Fruit fly (Drosophila melanogaster) whole organism, adult: ENCODE data around the gene kirre.

Source experiments
- CG11617 ChIP-seq: fragments of 200-800 bp; sonication (Bioruptor generic); optimal IDR thresholded peaks from 2 replicates; lab custom pipeline; 2017; ENCODE audit warnings: mild to moderate bottlenecking, missing biosample characterization, missing genetic modification reagents, missing genetic modification characterization
- CG12768 ChIP-seq: fragments of 200-800 bp; sonication (Bioruptor generic); optimal IDR thresholded peaks from 2 replicates; lab custom pipeline; 2017; ENCODE audit warnings: missing biosample characterization, missing genetic modification characterization, mild to moderate bottlenecking, moderate library complexity, missing genetic modification reagents
- CG14711 ChIP-seq: fragments of 200-800 bp; sonication (Bioruptor generic); optimal IDR thresholded peaks from 2 replicates; lab custom pipeline; 2018; ENCODE audit warnings: missing biosample characterization, mild to moderate bottlenecking, missing genetic modification characterization, moderate library complexity
- CG1620 ChIP-seq: fragments of 200-800 bp; sonication (Bioruptor generic); optimal IDR thresholded peaks from 2 replicates; lab custom pipeline; 2016; ENCODE audit warnings: missing biosample characterization, missing genetic modification characterization
- CG33017 ChIP-seq: fragments of 200-800 bp; sonication (Bioruptor generic); optimal IDR thresholded peaks from 2 replicates; lab custom pipeline; 2018; ENCODE audit warnings: missing biosample characterization, mild to moderate bottlenecking, missing genetic modification characterization, moderate library complexity
- CG5204 ChIP-seq: fragments of 200-800 bp; sonication (Bioruptor generic); optimal IDR thresholded peaks from 2 replicates; lab custom pipeline; 2016; ENCODE audit warnings: missing biosample characterization, missing genetic modification characterization
- CG7045 ChIP-seq: fragments of 200-800 bp; sonication (Bioruptor generic); optimal IDR thresholded peaks from 2 replicates; lab custom pipeline; 2017; ENCODE audit warnings: missing biosample characterization, mild to moderate bottlenecking, missing genetic modification characterization
- CG7101 ChIP-seq: fragments of 200-800 bp; sonication (Bioruptor generic); optimal IDR thresholded peaks from 2 replicates; lab custom pipeline; 2018; ENCODE audit warnings: missing biosample characterization, mild to moderate bottlenecking, missing genetic modification characterization, moderate library complexity
- Clk ChIP-seq: fragments of 200-800 bp; sonication (Bioruptor generic); optimal IDR thresholded peaks from 2 replicates; lab custom pipeline; 2017; ENCODE audit warnings: missing biosample characterization, missing genetic modification characterization
- Crg-1 ChIP-seq: fragments of 200-800 bp; sonication (Bioruptor generic); optimal IDR thresholded peaks from 2 replicates; lab custom pipeline; 2016; ENCODE audit warnings: missing biosample characterization, missing genetic modification characterization
- Hr96 ChIP-seq: fragments of 200-800 bp; sonication (Bioruptor generic); optimal IDR thresholded peaks from 2 replicates; lab custom pipeline; 2016; ENCODE audit warnings: missing biosample characterization, missing genetic modification characterization
- Mnt ChIP-seq: fragments of 200-800 bp; sonication (Bioruptor generic); optimal IDR thresholded peaks from 2 replicates; lab custom pipeline; 2016; ENCODE audit warnings: missing biosample characterization, mild to moderate bottlenecking, missing genetic modification characterization
- bab1 ChIP-seq: fragments of 200-800 bp; sonication (Bioruptor generic); optimal IDR thresholded peaks from 3 replicates; lab custom pipeline; 2019; ENCODE audit warnings: missing biosample characterization, mild to moderate bottlenecking, missing genetic modification characterization, moderate library complexity
- cic ChIP-seq: fragments of 200-800 bp; sonication (Bioruptor generic); optimal IDR thresholded peaks from 2 replicates; lab custom pipeline; 2017; ENCODE audit warnings: missing biosample characterization, mild to moderate bottlenecking, missing genetic modification characterization, moderate library complexity
- cnc ChIP-seq, 2 experiments: fragments of >200 bp; optimal IDR thresholded peaks; 2 replicates each; lab custom pipeline; 2017
- kay ChIP-seq: fragments of 200-800 bp; sonication (Bioruptor generic); peaks from one replicate; lab custom pipeline; 2016; ENCODE audit warnings: missing biosample characterization, missing genetic modification characterization, borderline replicate concordance
- ovo ChIP-seq: fragments of 200-800 bp; sonication (Bioruptor generic); optimal IDR thresholded peaks from 2 replicates; lab custom pipeline; 2016; ENCODE audit warnings: missing biosample characterization, missing genetic modification characterization
- pad ChIP-seq: fragments of 200-800 bp; sonication (Bioruptor generic); optimal IDR thresholded peaks from 3 replicates; lab custom pipeline; 2017; ENCODE audit warnings: missing biosample characterization, missing genetic modification characterization, mild to moderate bottlenecking, moderate library complexity, missing genetic modification reagents
- tj ChIP-seq: fragments of 200-800 bp; sonication (Bioruptor generic); optimal IDR thresholded peaks from 3 replicates; lab custom pipeline; 2017; ENCODE audit warnings: missing biosample characterization, mild to moderate bottlenecking, missing genetic modification characterization, moderate library complexity
- toe ChIP-seq: fragments of 200-800 bp; sonication (Bioruptor generic); optimal IDR thresholded peaks from 2 replicates; lab custom pipeline; 2016; ENCODE audit warnings: missing biosample characterization, missing genetic modification characterization

The kirre gene

DNA sequence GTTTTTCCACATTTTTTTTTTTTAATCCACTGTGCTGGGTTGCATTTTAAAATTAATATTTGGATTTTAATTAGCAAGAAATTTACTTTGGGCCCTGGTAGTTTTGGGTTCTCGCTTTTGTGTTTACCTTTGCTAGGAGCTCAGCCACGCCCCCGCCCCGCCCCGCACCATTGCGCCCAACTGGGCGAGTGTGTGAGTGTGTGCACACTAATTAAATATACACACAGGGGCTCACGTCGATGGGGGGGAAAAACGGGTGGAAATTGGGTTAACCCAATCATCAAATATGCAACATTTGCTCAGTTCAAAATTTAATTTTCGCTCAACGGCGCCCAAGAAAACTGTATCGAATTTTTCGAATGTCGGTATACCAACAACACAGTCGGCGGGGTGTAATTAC, 287.1 kb downstream of the kirre start:
- no peak for TF ChIP-seq cic (GFP tag; lab: Kevin White, UChicago)
- no peak for TF ChIP-seq Clk
- no peak for TF ChIP-seq kay (GFP tag; lab: Kevin White, UChicago)
- TF ChIP-seq CG12768 (GFP tag; lab: Kevin White, UChicago) = no peak
- TF ChIP-seq CG14711 (tag; lab: Kevin White, UChicago) = no peak
- TF ChIP-seq Mnt = no peak
- no peak for TF ChIP-seq CG33017
- no peak for TF ChIP-seq CG11617 (GFP tag; lab: Kevin White, UChicago)
- no peak for TF ChIP-seq CG7101
- TF ChIP-seq tj (GFP tag; lab: Kevin White, UChicago) = no peak
- no peak for TF ChIP-seq bab1 (GFP tag; lab: Kevin White, UChicago)
- TF ChIP-seq pad = no peak
- no peak for TF ChIP-seq Crg-1 (GFP tag; lab: Kevin White, UChicago)
- no peak for TF ChIP-seq cnc (optimal IDR thresholded peaks at IDR 0.05; lab: Kevin White, UChicago)
- TF ChIP-seq CG1620 (GFP tag; lab: Kevin White, UChicago) = no peak
- no peak for TF ChIP-seq toe (GFP tag; lab: Kevin White, UChicago)

DNA sequence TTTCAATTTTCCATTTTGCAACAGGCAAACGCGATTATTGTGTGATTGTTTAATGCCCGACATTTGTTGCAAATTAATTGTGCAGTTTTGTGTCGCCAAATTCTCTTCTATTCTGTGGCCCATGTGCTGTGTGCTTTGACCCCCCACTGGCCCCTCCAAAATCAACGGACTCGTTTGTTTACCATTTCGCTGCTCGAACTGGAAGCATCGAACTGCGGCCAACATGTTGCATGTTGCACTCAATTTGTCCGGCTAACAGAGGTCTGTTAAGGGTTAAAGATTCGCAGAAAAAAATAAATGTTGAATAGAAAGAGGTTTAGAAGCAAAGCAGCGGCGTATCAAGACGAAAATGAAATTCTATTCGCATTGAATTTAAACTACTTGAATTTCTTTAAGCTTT, 287.5 kb downstream of the kirre start:
- TF ChIP-seq bab1 (GFP tag; lab: Kevin White, UChicago) = no peak
- no peak for TF ChIP-seq CG12768 (GFP tag; lab: Kevin White, UChicago)
- TF ChIP-seq CG7101 = no peak
- TF ChIP-seq cic (GFP tag; lab: Kevin White, UChicago) = no peak
- no peak for TF ChIP-seq CG5204 (GFP tag; lab: Kevin White, UChicago)
- no peak for TF ChIP-seq toe (GFP tag; lab: Kevin White, UChicago)
- TF ChIP-seq kay (GFP tag; lab: Kevin White, UChicago) = no peak
- TF ChIP-seq CG7045 (GFP tag; lab: Kevin White, UChicago) = no peak
- TF ChIP-seq CG1620 (GFP tag; lab: Kevin White, UChicago) = no peak
- no peak for TF ChIP-seq CG14711 (tag; lab: Kevin White, UChicago)
- no peak for TF ChIP-seq Mnt

DNA sequence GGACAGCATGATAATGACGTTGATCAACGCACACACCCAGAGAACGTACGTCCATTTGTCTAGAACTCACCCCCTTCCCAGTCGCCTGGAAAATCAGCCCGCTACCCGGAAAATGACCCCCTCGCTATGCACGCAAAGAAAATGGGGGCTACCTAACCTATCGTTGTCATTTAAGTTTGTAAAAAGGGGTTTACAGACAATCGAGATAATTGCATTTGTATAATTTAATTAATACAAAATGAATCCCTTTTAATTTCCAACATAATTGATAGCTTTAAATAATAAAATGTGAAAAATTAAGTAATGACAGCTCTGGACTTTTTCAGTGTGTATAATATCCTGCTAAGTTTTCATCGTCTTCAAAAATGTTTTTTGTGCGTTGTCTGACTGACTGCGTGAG, 291.6 kb downstream of the kirre start:
- TF ChIP-seq Crg-1 (GFP tag; lab: Kevin White, UChicago) (no peak), cic (GFP tag; lab: Kevin White, UChicago) (no peak)

DNA sequence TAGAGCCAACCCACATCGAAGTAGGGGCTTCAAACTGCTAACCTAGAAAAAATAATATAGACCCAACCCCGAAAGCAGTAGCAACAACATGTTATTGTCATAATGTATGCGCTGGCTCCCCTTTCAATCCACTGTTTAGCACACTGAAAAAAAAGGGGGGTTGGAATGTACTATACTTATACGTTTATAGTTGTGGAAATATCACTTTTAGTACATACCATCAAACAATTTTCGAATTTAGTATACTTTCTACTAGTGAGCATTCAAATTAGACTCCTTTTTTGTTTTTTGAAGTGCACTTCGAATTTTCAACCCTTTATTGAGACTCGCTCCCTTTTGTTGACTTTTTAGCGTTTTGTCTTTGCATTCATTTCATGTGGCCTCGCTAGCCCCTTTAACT, 296.3 kb downstream of the kirre start:
- TF ChIP-seq cic (GFP tag; lab: Kevin White, UChicago) = no peak
- no peak for TF ChIP-seq CG11617 (GFP tag; lab: Kevin White, UChicago)
- TF ChIP-seq Mnt = no peak
- TF ChIP-seq CG12768 (GFP tag; lab: Kevin White, UChicago) = no peak
- TF ChIP-seq Crg-1 (GFP tag; lab: Kevin White, UChicago) = no peak
- TF ChIP-seq tj (GFP tag; lab: Kevin White, UChicago) = no peak

DNA sequence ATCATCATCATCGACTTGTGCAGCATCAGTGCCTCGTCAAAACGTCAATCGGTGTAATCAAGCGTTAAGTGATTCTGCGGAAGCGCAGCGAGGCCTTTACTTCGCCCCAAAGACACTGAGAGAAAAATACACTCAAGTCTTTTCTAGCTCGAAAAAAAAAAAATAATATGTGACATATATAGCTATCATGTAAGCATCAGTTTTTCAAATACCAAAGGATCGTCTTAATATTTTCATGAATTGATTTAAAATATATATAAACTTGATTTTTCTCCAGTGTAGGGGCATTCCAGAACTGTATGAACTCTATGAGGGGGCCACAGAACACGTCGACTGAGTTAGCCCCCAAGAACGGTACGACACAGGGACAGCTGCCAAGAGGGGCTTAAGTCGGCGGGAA, 299.6 kb downstream of the kirre start:
- no peak for TF ChIP-seq CG7045 (GFP tag; lab: Kevin White, UChicago)
- no peak for TF ChIP-seq cnc (optimal IDR thresholded peaks at IDR 0.05; lab: Kevin White, UChicago)
- no peak for TF ChIP-seq CG11617 (GFP tag; lab: Kevin White, UChicago)
- TF ChIP-seq cic (GFP tag; lab: Kevin White, UChicago) = no peak

DNA sequence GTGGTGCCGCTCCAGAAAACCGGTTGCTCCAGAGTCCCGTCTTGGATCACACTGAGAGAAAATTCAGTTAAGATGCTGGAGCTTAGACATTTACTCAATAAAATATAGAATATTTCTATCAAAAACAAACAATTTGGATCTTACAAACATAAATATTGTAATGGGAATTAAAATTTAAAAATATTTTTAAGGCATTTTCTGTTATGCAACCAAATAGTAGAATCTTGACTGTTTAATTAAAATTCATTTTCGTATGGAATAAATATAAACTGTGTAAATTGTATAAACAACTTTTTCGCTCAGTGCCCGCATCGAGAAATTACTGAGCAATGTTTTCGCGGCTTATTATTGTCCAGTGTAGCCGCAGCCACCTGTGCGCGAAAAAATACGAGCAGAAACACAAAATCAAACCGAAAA, 300.9 kb downstream of the kirre start:
- no peak for TF ChIP-seq cnc (optimal IDR thresholded peaks at IDR 0.05; lab: Kevin White, UChicago)
- TF ChIP-seq CG5204 (GFP tag; lab: Kevin White, UChicago) = no peak
- no peak for TF ChIP-seq CG14711 (tag; lab: Kevin White, UChicago)
- TF ChIP-seq ovo = no peak

DNA sequence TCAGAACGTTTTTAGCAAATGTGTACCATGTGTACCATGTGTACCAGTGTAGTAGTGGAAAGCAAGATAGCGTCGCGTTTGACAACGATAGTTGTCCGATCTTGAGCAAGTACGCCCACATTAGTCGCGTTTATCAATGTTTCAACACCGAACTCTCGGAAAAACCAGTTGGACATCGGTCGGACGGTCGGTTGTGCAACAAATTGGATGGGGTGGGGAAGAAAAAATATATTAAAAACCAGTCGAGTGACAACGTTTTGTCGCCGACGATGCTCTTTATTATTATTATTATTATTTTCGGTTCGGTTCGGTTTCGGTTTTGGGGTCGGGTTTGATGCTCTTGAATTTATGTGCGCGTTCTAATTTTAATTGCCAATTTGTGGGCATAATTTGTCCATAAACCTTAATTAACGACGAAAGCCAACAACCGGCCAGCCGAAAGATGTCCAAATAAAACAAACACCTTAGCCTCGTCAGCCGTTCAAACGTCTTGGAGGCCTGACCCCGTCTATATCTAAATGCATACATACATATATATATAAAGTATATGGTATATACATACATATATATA, 302.6 kb downstream of the kirre start:
- no peak for TF ChIP-seq CG11617 (GFP tag; lab: Kevin White, UChicago)
- no peak for TF ChIP-seq CG5204 (GFP tag; lab: Kevin White, UChicago)
- no peak for TF ChIP-seq CG33017
- TF ChIP-seq CG14711 (tag; lab: Kevin White, UChicago) = no peak
- TF ChIP-seq toe (GFP tag; lab: Kevin White, UChicago) = no peak
- no peak for TF ChIP-seq Hr96 (GFP tag; lab: Kevin White, UChicago)
- TF ChIP-seq ovo = no peak
- no peak for TF ChIP-seq Clk
- TF ChIP-seq Mnt = no peak
- no peak for TF ChIP-seq Crg-1 (GFP tag; lab: Kevin White, UChicago)
- TF ChIP-seq CG12768 (GFP tag; lab: Kevin White, UChicago) = no peak

DNA sequence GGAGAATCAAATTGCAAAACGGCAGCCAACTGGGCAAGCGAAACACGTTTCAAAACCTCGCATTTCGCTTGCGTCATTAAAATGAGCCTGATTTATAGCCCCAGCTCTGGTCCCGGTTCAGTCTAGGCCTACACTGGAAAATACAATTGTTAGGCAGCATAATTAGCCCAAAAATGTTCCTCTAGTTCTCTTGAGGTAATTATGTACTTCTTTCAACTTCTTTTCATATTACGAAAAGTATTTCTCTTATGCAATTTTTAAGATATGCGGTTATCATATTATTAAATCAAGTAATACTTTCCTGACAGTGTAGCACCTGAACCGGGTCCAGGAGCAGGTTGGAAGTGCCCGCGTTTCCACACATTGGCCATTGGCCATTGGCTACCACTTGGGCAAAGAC, 304.6 kb downstream of the kirre start:
- no peak for TF ChIP-seq Crg-1 (GFP tag; lab: Kevin White, UChicago)
